Fruit fly (Drosophila melanogaster) whole organism, embryonic: ENCODE results near the gene TfIIA-S.

Experiments
- BEAF-32 ChIP-seq: fragments of 200-800 bp; sonication (Bioruptor generic); optimal IDR thresholded peaks from 3 replicates; lab custom pipeline; 2017; ENCODE audit warnings: missing biosample characterization, missing genetic modification characterization, mild to moderate bottlenecking, moderate library complexity, missing genetic modification reagents
- CG10147 ChIP-seq: fragments of 200-800 bp; sonication (Bioruptor generic); optimal IDR thresholded peaks from 2 replicates; lab custom pipeline; 2019; ENCODE audit warnings: missing biosample characterization, mild to moderate bottlenecking, missing genetic modification characterization, moderate library complexity
- CG1024 ChIP-seq: fragments of 200-800 bp; sonication (Bioruptor generic); IDR thresholded peaks from 2 replicates; pipeline ENCODE4 v1.3.6; 2022; ENCODE audit warnings: missing biosample characterization, missing genetic modification characterization
- CG11398 ChIP-seq: fragments of 200-800 bp; sonication (Bioruptor generic); optimal IDR thresholded peaks from 2 replicates; lab custom pipeline; 2016; ENCODE audit warnings: missing biosample characterization, missing genetic modification characterization
- CG11696 ChIP-seq: fragments of 200-800 bp; sonication (Bioruptor generic); IDR thresholded peaks from 2 replicates; pipeline ENCODE4 v1.3.6; 2022; ENCODE audit warnings: missing biosample characterization, missing genetic modification characterization
- CG11723 ChIP-seq: fragments of 200-800 bp; sonication (Bioruptor generic); optimal IDR thresholded peaks from 2 replicates; lab custom pipeline; 2017; ENCODE audit warnings: missing biosample characterization, mild to moderate bottlenecking, missing genetic modification characterization
- CG12155 ChIP-seq: fragments of 200-800 bp; sonication (Bioruptor generic); optimal IDR thresholded peaks from 3 replicates; lab custom pipeline; 2016; ENCODE audit warnings: missing biosample characterization, missing genetic modification characterization
- CG12219 ChIP-seq: fragments of 200-800 bp; sonication (Bioruptor generic); optimal IDR thresholded peaks from 3 replicates; lab custom pipeline; 2018; ENCODE audit warnings: missing biosample characterization, mild to moderate bottlenecking, missing genetic modification characterization
- CG14965 ChIP-seq: fragments of 200-800 bp; sonication (Bioruptor generic); optimal IDR thresholded peaks from 2 replicates; lab custom pipeline; 2016; ENCODE audit warnings: missing biosample characterization, missing genetic modification characterization, borderline replicate concordance
- CG15269 ChIP-seq: fragments of 200-800 bp; sonication (Bioruptor generic); optimal IDR thresholded peaks from 2 replicates; lab custom pipeline; 2018; ENCODE audit warnings: missing biosample characterization, mild to moderate bottlenecking, missing genetic modification characterization, moderate library complexity
- CG17612 ChIP-seq: fragments of 200-800 bp; sonication (Bioruptor generic); IDR thresholded peaks from 2 replicates; pipeline ENCODE4 v1.3.6; 2022; ENCODE audit warnings: missing biosample characterization, missing genetic modification characterization
- CG17912 ChIP-seq: fragments of 200-800 bp; sonication (Bioruptor generic); optimal IDR thresholded peaks from 2 replicates; lab custom pipeline; 2018; ENCODE audit warnings: missing biosample characterization, mild to moderate bottlenecking, missing genetic modification characterization
- CG33557 ChIP-seq: fragments of 200-800 bp; sonication (Bioruptor generic); optimal IDR thresholded peaks from 2 replicates; lab custom pipeline; 2019; ENCODE audit warnings: missing biosample characterization, mild to moderate bottlenecking, missing genetic modification characterization, moderate library complexity
- CG6654 ChIP-seq: fragments of 200-800 bp; sonication (Bioruptor generic); optimal IDR thresholded peaks from 2 replicates; lab custom pipeline; 2017; ENCODE audit warnings: missing biosample characterization, mild to moderate bottlenecking, missing genetic modification characterization
- CG9215 ChIP-seq: fragments of 200-800 bp; sonication (Bioruptor generic); IDR thresholded peaks from 2 replicates; pipeline ENCODE4 v1.3.6; 2022; ENCODE audit warnings: missing biosample characterization, missing genetic modification characterization
- CG9797 ChIP-seq: fragments of 200-800 bp; sonication (Bioruptor generic); optimal IDR thresholded peaks from 3 replicates; lab custom pipeline; 2018; ENCODE audit warnings: missing biosample characterization, mild to moderate bottlenecking, missing genetic modification characterization
- GATAe ChIP-seq: fragments of 200-800 bp; sonication (Bioruptor generic); conservative IDR thresholded peaks from 2 replicates; pipeline ENCODE4 v1.3.6; 2022; ENCODE audit warnings: missing biosample characterization, missing genetic modification characterization
- Gsc ChIP-seq: fragments of 200-800 bp; sonication (Bioruptor generic); IDR thresholded peaks from 2 replicates; pipeline ENCODE4 v1.3.6; 2022; ENCODE audit warnings: missing biosample characterization, missing genetic modification characterization
- Max ChIP-seq: fragments of 200-800 bp; sonication (Bioruptor generic); optimal IDR thresholded peaks from 2 replicates; lab custom pipeline; 2016; ENCODE audit warnings: missing biosample characterization, mild to moderate bottlenecking, missing genetic modification characterization
- NfI ChIP-seq: fragments of 200-800 bp; sonication (Bioruptor generic); optimal IDR thresholded peaks from 3 replicates; lab custom pipeline; 2018; ENCODE audit warnings: missing biosample characterization, mild to moderate bottlenecking, missing genetic modification characterization, moderate library complexity
- Oaz ChIP-seq: fragments of 200-800 bp; sonication (Bioruptor generic); IDR thresholded peaks from 2 replicates; pipeline ENCODE4 v1.3.6; 2022; ENCODE audit warnings: missing biosample characterization, missing genetic modification characterization
- Ptx1 ChIP-seq: fragments of 200-800 bp; sonication (Bioruptor generic); IDR thresholded peaks from 2 replicates; pipeline ENCODE4 v1.3.6; 2022; ENCODE audit warnings: missing biosample characterization, missing genetic modification characterization
- Side ChIP-seq: fragments of 200-800 bp; sonication (Bioruptor generic); optimal IDR thresholded peaks from 2 replicates; lab custom pipeline; 2016; ENCODE audit warnings: missing biosample characterization, missing genetic modification characterization
- az2 ChIP-seq: fragments of 200-800 bp; sonication (Bioruptor generic); optimal IDR thresholded peaks from 3 replicates; lab custom pipeline; 2016; ENCODE audit warnings: missing biosample characterization, missing genetic modification characterization
- bigmax ChIP-seq: fragments of 200-800 bp; sonication (Bioruptor generic); optimal IDR thresholded peaks from 2 replicates; lab custom pipeline; 2018; ENCODE audit warnings: missing biosample characterization, mild to moderate bottlenecking, missing genetic modification characterization
- cas ChIP-seq: fragments of 200-800 bp; sonication (Bioruptor generic); IDR thresholded peaks from 2 replicates; pipeline ENCODE4 v1.3.6; 2022; ENCODE audit warnings: missing biosample characterization, missing genetic modification characterization
- chinmo ChIP-seq: fragments of 200-800 bp; sonication (Bioruptor generic); IDR thresholded peaks from 4 replicates; pipeline ENCODE4 v1.3.6; 2022; ENCODE audit warnings: missing biosample characterization, missing genetic modification characterization; ENCODE audit not compliant: partially characterized antibody
- crc ChIP-seq: fragments of 200-800 bp; sonication (Bioruptor generic); optimal IDR thresholded peaks from 2 replicates; lab custom pipeline; 2016; ENCODE audit warnings: missing biosample characterization, missing genetic modification characterization
- dati ChIP-seq: fragments of 200-800 bp; sonication (Bioruptor generic); IDR thresholded peaks from 2 replicates; pipeline ENCODE4 v1.3.6; 2022; ENCODE audit warnings: missing biosample characterization, missing genetic modification characterization
- dimm ChIP-seq: fragments of 200-800 bp; sonication (Bioruptor generic); IDR thresholded peaks from 2 replicates; pipeline ENCODE4 v1.3.6; 2022; ENCODE audit warnings: missing biosample characterization, missing genetic modification characterization
- dmrt99B ChIP-seq: fragments of 200-800 bp; sonication (Bioruptor generic); optimal IDR thresholded peaks from 2 replicates; lab custom pipeline; 2018; ENCODE audit warnings: missing biosample characterization, mild to moderate bottlenecking, missing genetic modification characterization, moderate library complexity
- dpn ChIP-seq, 2 experiments: fragments of 200-800 bp; sonication (Bioruptor generic); optimal IDR thresholded peaks; 3 replicates each; lab custom pipeline; 2016; ENCODE audit warnings: missing biosample characterization in 2 of 2, missing genetic modification characterization in 2 of 2
- grn ChIP-seq: fragments of 200-800 bp; sonication (Bioruptor generic); optimal IDR thresholded peaks from 3 replicates; lab custom pipeline; 2017; ENCODE audit warnings: missing biosample characterization, missing genetic modification characterization
- hb ChIP-seq: fragments of 200-800 bp; sonication (Bioruptor generic); IDR thresholded peaks from 3 replicates; pipeline ENCODE4 v1.3.6; 2022; ENCODE audit warnings: missing biosample characterization, missing genetic modification characterization; ENCODE audit not compliant: partially characterized antibody
- ind ChIP-seq: fragments of 200-800 bp; sonication (Bioruptor generic); optimal IDR thresholded peaks from 3 replicates; lab custom pipeline; 2016; ENCODE audit warnings: missing biosample characterization, missing genetic modification characterization
- jing ChIP-seq: fragments of 200-800 bp; sonication (Bioruptor generic); optimal IDR thresholded peaks from 2 replicates; lab custom pipeline; 2018; ENCODE audit warnings: missing biosample characterization, mild to moderate bottlenecking, missing genetic modification characterization
- knrl ChIP-seq: fragments of 200-800 bp; sonication (Bioruptor generic); IDR thresholded peaks from 3 replicates; pipeline ENCODE4 v1.3.6; 2022; ENCODE audit warnings: missing biosample characterization, missing genetic modification characterization; ENCODE audit not compliant: partially characterized antibody
- nerfin-1 ChIP-seq: fragments of 200-800 bp; sonication (Bioruptor generic); optimal IDR thresholded peaks from 3 replicates; lab custom pipeline; 2019; ENCODE audit warnings: missing biosample characterization, mild to moderate bottlenecking, missing genetic modification characterization, moderate library complexity
- pb ChIP-seq: fragments of 200-800 bp; sonication (Bioruptor generic); optimal IDR thresholded peaks from 3 replicates; lab custom pipeline; 2016; ENCODE audit warnings: missing biosample characterization, missing genetic modification characterization
- ro ChIP-seq: fragments of 200-800 bp; sonication (Bioruptor generic); IDR thresholded peaks from 2 replicates; pipeline ENCODE4 v1.3.6; 2022; ENCODE audit warnings: missing biosample characterization, missing genetic modification characterization
- seq ChIP-seq: fragments of 200-800 bp; sonication (Bioruptor generic); IDR thresholded peaks from 2 replicates; pipeline ENCODE4 v1.3.6; 2022; ENCODE audit warnings: missing biosample characterization, missing genetic modification characterization
- shn ChIP-seq: fragments of 200-800 bp; sonication (Bioruptor generic); optimal IDR thresholded peaks from 3 replicates; lab custom pipeline; 2016; ENCODE audit warnings: missing biosample characterization, missing genetic modification characterization
- sisA ChIP-seq: fragments of 200-800 bp; sonication (Bioruptor generic); IDR thresholded peaks from 2 replicates; pipeline ENCODE4 v1.3.6; 2022; ENCODE audit warnings: missing biosample characterization, missing genetic modification characterization
- slp2 ChIP-seq: fragments of 200-800 bp; sonication (Bioruptor generic); optimal IDR thresholded peaks from 2 replicates; lab custom pipeline; 2016; ENCODE audit warnings: missing biosample characterization, missing genetic modification characterization
- stwl ChIP-seq: fragments of 200-800 bp; sonication (Bioruptor generic); optimal IDR thresholded peaks from 3 replicates; lab custom pipeline; 2018; ENCODE audit warnings: missing biosample characterization, mild to moderate bottlenecking, missing genetic modification characterization, moderate library complexity
- sug ChIP-seq: fragments of 200-800 bp; optimal IDR thresholded peaks from 2 replicates; lab custom pipeline; 2019; ENCODE audit warnings: missing biosample characterization, mild to moderate bottlenecking, missing genetic modification characterization, moderate library complexity
- tio ChIP-seq: fragments of 200-800 bp; sonication (Bioruptor generic); optimal IDR thresholded peaks from 2 replicates; lab custom pipeline; 2017; ENCODE audit warnings: missing biosample characterization, missing genetic modification characterization, inconsistent platforms
- vfl ChIP-seq: fragments of 200-800 bp; sonication (Bioruptor generic); optimal IDR thresholded peaks from 2 replicates; lab custom pipeline; 2016; ENCODE audit warnings: missing biosample characterization, missing genetic modification characterization
- zen ChIP-seq: fragments of 200-800 bp; sonication (Bioruptor generic); optimal IDR thresholded peaks from 3 replicates; lab custom pipeline; 2018; ENCODE audit warnings: missing biosample characterization, mild to moderate bottlenecking, missing genetic modification characterization, moderate library complexity

TfIIA-S gene

DNA sequence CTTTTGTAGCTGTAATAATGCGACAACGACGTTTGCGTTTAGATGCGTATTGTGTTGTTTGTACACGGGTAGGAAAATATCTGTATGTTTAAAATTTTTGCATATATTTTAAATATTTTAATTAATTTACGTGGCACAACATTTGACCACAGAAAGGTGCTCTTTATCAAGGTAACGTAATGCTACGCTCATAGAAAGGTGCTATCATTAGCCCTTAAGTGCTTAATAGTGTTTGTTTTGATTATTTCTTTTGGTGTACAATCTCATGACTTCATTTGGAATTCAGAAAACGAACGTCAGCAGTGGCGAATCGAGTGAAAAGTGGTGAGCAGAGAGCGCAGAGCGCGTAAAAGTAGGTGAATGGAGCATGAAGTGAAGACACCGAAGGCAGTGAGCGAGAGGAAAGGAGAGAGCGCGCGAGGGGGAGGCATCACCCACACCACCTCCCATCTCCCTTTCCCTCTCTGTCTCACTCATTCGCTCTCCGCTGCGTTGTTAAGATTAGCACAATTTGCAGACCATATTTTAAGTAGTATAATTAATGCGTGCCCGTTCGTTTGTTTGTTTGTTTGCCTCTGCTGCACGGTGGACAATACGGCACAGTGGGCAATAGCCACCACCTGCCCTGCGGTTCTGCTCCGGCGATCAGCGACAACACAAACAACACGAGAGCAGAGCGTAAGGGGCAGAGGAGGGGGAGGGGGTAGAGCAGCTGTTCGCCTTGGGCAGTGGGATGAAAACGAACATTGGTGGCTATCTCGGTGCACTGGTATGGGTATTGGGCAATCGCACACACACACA is 31.0 kb upstream of the TfIIA-S start (continued):
- peak; percentile 55 for TF ChIP-seq jing (GFP tag; lab: Kevin White, UChicago)
- no peak for TF ChIP-seq CG11696 (GFP tag; lab: Robert Waterston, UW)
- no peak for TF ChIP-seq CG17912 (GFP tag; lab: Kevin White, UChicago)
- TF ChIP-seq CG15269 (tag; lab: Kevin White, UChicago) = peak; percentile 59
- TF ChIP-seq az2 (GFP tag; lab: Kevin White, UChicago) = peak; percentile 48
- no peak for TF ChIP-seq CG11398 (GFP tag; lab: Kevin White, UChicago)
- TF ChIP-seq vfl = no peak
- peak; percentile 68 for TF ChIP-seq dmrt99B (tag; lab: Kevin White, UChicago)
- no peak for TF ChIP-seq GATAe (GFP tag; lab: Robert Waterston, UW)
- TF ChIP-seq slp2 (GFP tag; lab: Kevin White, UChicago) = peak; percentile 11
- no peak for TF ChIP-seq stwl (tag; lab: Kevin White, UChicago)
- no peak for TF ChIP-seq ro (GFP tag; lab: Robert Waterston, UW)
- TF ChIP-seq CG14965 (GFP tag; lab: Kevin White, UChicago) = no peak
- TF ChIP-seq ind (GFP tag; lab: Kevin White, UChicago) = peak; percentile 46
- TF ChIP-seq CG10147 (GFP tag; lab: Kevin White, UChicago) = no peak
- peak; percentile 65 for TF ChIP-seq NfI (GFP tag; lab: Kevin White, UChicago)
- TF ChIP-seq CG11723 (GFP tag; lab: Kevin White, UChicago) = no peak
- TF ChIP-seq Max (GFP tag; lab: Kevin White, UChicago) = no peak
- TF ChIP-seq cas = no peak
- TF ChIP-seq grn (GFP tag; lab: Kevin White, UChicago) = peak; percentile 3
- peak; percentile 23 for TF ChIP-seq pb (GFP tag; lab: Kevin White, UChicago)
- TF ChIP-seq CG12219 (GFP tag; lab: Kevin White, UChicago) = no peak
- peak; percentile 49 for TF ChIP-seq sisA
- no peak; the same call in 2 of the 3 replicates for TF ChIP-seq knrl (GFP tag; lab: Robert Waterston, UW)
- no peak for TF ChIP-seq zen (tag; lab: Kevin White, UChicago)
- no peak for TF ChIP-seq hb
- no peak for TF ChIP-seq nerfin-1 (tag; lab: Kevin White, UChicago)
- no peak for TF ChIP-seq seq (GFP tag; lab: Robert Waterston, UW)
- TF ChIP-seq CG12155 (GFP tag; lab: Kevin White, UChicago) = no peak
- peak; percentile 62 for TF ChIP-seq Ptx1
- no peak for TF ChIP-seq Gsc (GFP tag; lab: Robert Waterston, UW)
- no peak for TF ChIP-seq BEAF-32
- peak; percentile 46 for TF ChIP-seq sug (tag; lab: Kevin White, UChicago)
- no peak for TF ChIP-seq tio (GFP tag; lab: Kevin White, UChicago)
- peak; percentile 23 for TF ChIP-seq bigmax (GFP tag; lab: Kevin White, UChicago)
- TF ChIP-seq dimm (GFP tag; lab: Robert Waterston, UW) = no peak
- TF ChIP-seq CG33557 (GFP tag; lab: Kevin White, UChicago) = no peak
- TF ChIP-seq CG9215 (GFP tag; lab: Robert Waterston, UW) = peak; percentile 17; the same call in 1 of the 2 replicates
- 0 out of 2 replicates have a peak, but pooled peaks have one; percentile 11 for TF ChIP-seq CG17612 (GFP tag; lab: Robert Waterston, UW)
- no peak; the same call in 1 of the 2 replicates for TF ChIP-seq CG1024 (GFP tag; lab: Robert Waterston, UW)
- TF ChIP-seq Oaz = peak; percentile 38; the same call in 1 of the 2 replicates
- no peak for TF ChIP-seq CG6654
- peak; percentile 97; the same call in 3 of the 4 replicates for TF ChIP-seq chinmo (GFP tag; lab: Robert Waterston, UW)
- TF ChIP-seq dati (GFP tag; lab: Robert Waterston, UW) = no peak
- TF ChIP-seq shn (GFP tag; lab: Kevin White, UChicago) = peak; percentile 2
- TF ChIP-seq crc (GFP tag; lab: Kevin White, UChicago) = no peak
- TF ChIP-seq dpn (GFP tag; optimal IDR thresholded peaks at IDR 0.05; lab: Kevin White, UChicago) = peak in 1 of 2 experiments; percentile 26
- peak; percentile 38 for TF ChIP-seq Side
- TF ChIP-seq CG9797 (GFP tag; lab: Kevin White, UChicago) = no peak
